Worm (Caenorhabditis elegans): ENCODE measurements around the gene H39E23.3.

The H39E23.3 gene

ce11 chrV:14136152-14136551 is 28.5 kb downstream of the H39E23.3 start (continued):
- TF ChIP-seq snpc-4 (GFP tag; optimal IDR thresholded peaks at IDR 0.05) (no peak), snpc-4 (tag; optimal IDR thresholded peaks at IDR 0.05) (peak in 1 of 4 experiments; percentile 8), cebp-1 (GFP tag; IDR thresholded peaks at IDR 0.05) (no peak), cebp-1 (tag; optimal IDR thresholded peaks at IDR 0.05) (peak; percentile 62), madf-10 (tag; optimal IDR thresholded peaks at IDR 0.05) (no peak), lsl-1 (GFP tag; optimal IDR thresholded peaks at IDR 0.05) (no peak)

- TF ChIP-seq lin-26 (GFP tag; IDR thresholded peaks at IDR 0.05): peak; percentile 27; the same call in 1 of the 2 replicates
- TF ChIP-seq egrh-3 (GFP tag; IDR thresholded peaks at IDR 0.05): peak; percentile 17; the same call in 1 of the 2 replicates
Measured at ce11 chrV:14137766-14138165, 30.2 kb downstream of the H39E23.3 start, which contains the start of gene AH10.4. Gene AH10.4 (minus strand): TSS chrV:14137866.

ce11 chrV:14139252-14140100 is 31.9 kb downstream of the H39E23.3 start:
- TF ChIP-seq athp-1 (tag; optimal IDR thresholded peaks at IDR 0.05) (no peak), hmg-1.2 (GFP tag; IDR thresholded peaks at IDR 0.05) (no peak), ztf-3 (GFP tag; optimal IDR thresholded peaks at IDR 0.05) (no peak), F49E8.2 (tag; optimal IDR thresholded peaks at IDR 0.05; ENCODE audit: insufficient read depth) (no peak), atf-7 (tag; optimal IDR thresholded peaks at IDR 0.05) (no peak), pha-4 (tag; optimal IDR thresholded peaks at IDR 0.05) (no peak), dox-1 (GFP tag; IDR thresholded peaks at IDR 0.05) (no peak), tbp1 (GFP tag; optimal IDR thresholded peaks at IDR 0.05) (no peak), gei-17 (GFP tag; optimal IDR thresholded peaks at IDR 0.05) (no peak), Y67H2A.10 (GFP tag; conservative IDR thresholded peaks at IDR 0.05) (no peak), F39B2.1 (GFP tag; IDR thresholded peaks at IDR 0.05) (no peak)

ce11 chrV:14140733-14141132 is 33.1 kb downstream of the H39E23.3 start:
- TF ChIP-seq cebp-1 (GFP tag; IDR thresholded peaks at IDR 0.05) (no peak), cebp-1 (tag; optimal IDR thresholded peaks at IDR 0.05) (peak; percentile 47), mel-28 (tag; optimal IDR thresholded peaks at IDR 0.05; ENCODE audit: borderline replicate concordance) (no peak)

DNA sequence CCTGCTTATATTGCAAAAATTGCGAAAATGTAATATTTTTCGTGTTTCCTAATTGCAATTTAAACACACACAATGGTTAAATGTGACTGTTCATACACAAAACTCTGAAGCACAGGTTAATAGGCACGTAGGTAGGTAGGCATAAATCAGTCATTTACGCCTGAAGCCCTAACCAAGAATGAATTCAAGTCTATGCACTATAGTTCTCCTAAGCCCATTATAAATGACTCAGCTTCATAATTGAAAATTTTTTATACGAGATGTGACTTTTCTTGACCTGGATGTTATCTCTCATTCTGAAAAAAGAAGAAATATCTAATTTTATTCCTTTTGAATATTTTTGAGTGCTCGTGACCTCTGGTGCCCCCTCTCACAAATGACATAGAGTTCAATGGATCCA is 34.2 kb downstream of the H39E23.3 start:
- TF ChIP-seq efl-1 (GFP tag; optimal IDR thresholded peaks at IDR 0.05): no peak
- TF ChIP-seq hmg-20 (GFP tag; IDR thresholded peaks at IDR 0.05): no peak
- TF ChIP-seq aptf-3 (GFP tag; IDR thresholded peaks at IDR 0.05): no peak
- no peak for TF ChIP-seq nhr-80 (tag; optimal IDR thresholded peaks at IDR 0.05)
- no peak for TF ChIP-seq lir-1 (GFP tag; conservative IDR thresholded peaks at IDR 0.05)
- TF ChIP-seq mcd-1 (GFP tag; IDR thresholded peaks at IDR 0.05): no peak
- TF ChIP-seq madf-10 (tag; optimal IDR thresholded peaks at IDR 0.05): no peak
- TF ChIP-seq die-1 (tag; optimal IDR thresholded peaks at IDR 0.05): no peak
- TF ChIP-seq ZK185.1 (tag; optimal IDR thresholded peaks at IDR 0.05; ENCODE audit: poor library complexity, severe bottlenecking): no peak
- no peak for TF ChIP-seq fkh-3 (tag; optimal IDR thresholded peaks at IDR 0.05)
- TF ChIP-seq egl-18 (GFP tag; IDR thresholded peaks at IDR 0.05): no peak
- TF ChIP-seq rec-8 (tag; optimal IDR thresholded peaks at IDR 0.05): no peak
- TF ChIP-seq snpc-1.1 (tag; optimal IDR thresholded peaks at IDR 0.05; ENCODE audit: insufficient read depth): no peak
- no peak for TF ChIP-seq ztf-26 (tag; optimal IDR thresholded peaks at IDR 0.05)
- TF ChIP-seq ceh-40 (GFP tag; IDR thresholded peaks at IDR 0.05): no peak

Measured in whole organism, young adult.